Worm (Caenorhabditis elegans): ENCODE data around the gene srh-185.

DNA sequence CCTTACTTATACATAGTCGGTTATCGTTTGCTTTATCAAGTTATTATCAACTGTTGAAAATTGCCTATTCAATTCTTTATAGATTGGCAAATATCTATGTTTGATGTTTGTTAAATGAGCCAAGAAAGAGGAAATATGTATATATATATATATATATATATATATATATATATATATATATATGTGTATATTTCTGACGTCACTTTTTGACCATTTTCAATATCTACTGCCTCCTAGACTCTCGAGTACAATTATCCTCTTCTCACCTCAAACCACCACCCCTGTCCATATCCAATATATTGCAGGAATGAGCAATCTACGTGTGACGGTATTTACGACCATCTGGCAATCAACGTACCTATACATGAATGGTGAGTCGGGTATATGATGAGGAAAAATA is 21.2 kb upstream of the srh-185 start, which contains the start of gene F59D6.1:
- TF ChIP-seq fos-1 (tag; optimal IDR thresholded peaks at IDR 0.05) (no peak), snu-23 (GFP tag; optimal IDR thresholded peaks at IDR 0.05) (no peak), ama-1 (optimal IDR thresholded peaks at IDR 0.05) (no peak), skn-1 (tag; optimal IDR thresholded peaks at IDR 0.05) (no peak), nhr-11 (tag; optimal IDR thresholded peaks at IDR 0.05) (no peak)
